Worm (Caenorhabditis elegans): Measurements from ENCODE around the gene phb-2.

DNA sequence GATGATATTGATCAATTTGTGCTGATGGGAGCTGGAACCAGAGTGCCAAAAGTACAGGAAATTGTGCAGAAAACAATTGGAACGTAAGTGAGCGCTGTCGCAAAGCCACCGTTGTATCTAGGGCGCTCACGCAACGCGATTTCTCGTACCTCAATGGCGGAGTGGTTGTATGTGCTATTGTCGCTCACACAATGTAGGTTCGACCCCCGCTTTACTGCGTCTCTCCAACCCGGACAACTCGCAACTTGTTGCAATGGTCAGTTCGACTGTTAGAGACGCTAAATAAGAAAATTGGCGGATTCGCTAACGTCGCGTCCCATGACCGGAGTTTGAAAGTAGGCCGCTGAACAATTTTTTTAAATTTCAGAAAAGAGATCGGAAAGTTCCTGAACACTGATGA, 2.7 kb upstream of the phb-2 start:
- TF ChIP-seq nfya-1 (tag; optimal IDR thresholded peaks at IDR 0.05; ENCODE audit: insufficient read depth) (peak; percentile 59), nhr-12 (tag; optimal IDR thresholded peaks at IDR 0.05) (no peak), nhr-237 (tag; optimal IDR thresholded peaks at IDR 0.05) (no peak), ZK546.5 (tag; optimal IDR thresholded peaks at IDR 0.05) (no peak), nhr-28 (tag; optimal IDR thresholded peaks at IDR 0.05) (no peak), unc-39 (tag; optimal IDR thresholded peaks at IDR 0.05) (no peak), lin-15B (tag; optimal IDR thresholded peaks at IDR 0.05) (peak; percentile 2), pha-4 (tag; optimal IDR thresholded peaks at IDR 0.05) (peak; percentile 85), snpc-4 (tag; optimal IDR thresholded peaks at IDR 0.05) (no peak), eor-1 (tag; optimal IDR thresholded peaks at IDR 0.05) (no peak), elt-2 (tag; optimal IDR thresholded peaks at IDR 0.05) (peak; percentile 21)

All from whole organism, L3 larva.